Worm (Caenorhabditis elegans): ENCODE results near the gene ttr-52.
A peak's percentile ranks its signal among the peaks of the same experiment; 100 is the strongest.

The ttr-52 gene

ce11 chrIII:13434404-13434803 is 29.9 kb downstream of the ttr-52 start, which contains the start of gene F45G2.7:
Gene F45G2.7 (minus strand): TSS chrIII:13434504.
- TF ChIP-seq repo-1 (tag; optimal IDR thresholded peaks at IDR 0.05) (no peak), ceh-58 (GFP tag; IDR thresholded peaks at IDR 0.05) (no peak), F39B2.1 (GFP tag; IDR thresholded peaks at IDR 0.05) (no peak), K11D2.4 (GFP tag; IDR thresholded peaks at IDR 0.05) (no peak), nfya-1 (tag; optimal IDR thresholded peaks at IDR 0.05; ENCODE audit: borderline replicate concordance, insufficient read depth) (no peak), sea-2 (GFP tag; IDR thresholded peaks at IDR 0.05) (no peak), bed-2 (GFP tag; IDR thresholded peaks at IDR 0.05) (no peak), ztf-18 (tag; optimal IDR thresholded peaks at IDR 0.05) (no peak), xnd-1 (tag; optimal IDR thresholded peaks at IDR 0.05) (no peak)

- TF ChIP-seq nhr-27 (tag; optimal IDR thresholded peaks at IDR 0.05) (no peak), dpl-1 (GFP tag; optimal IDR thresholded peaks at IDR 0.05) (no peak), aptf-2 (GFP tag; conservative IDR thresholded peaks at IDR 0.05) (no peak), ztf-18 (tag; optimal IDR thresholded peaks at IDR 0.05) (no peak), mes-4 (tag; optimal IDR thresholded peaks at IDR 0.05) (no peak), F57A8.1 (GFP tag; optimal IDR thresholded peaks at IDR 0.05) (no peak), Y53G8AR.9 (GFP tag; conservative IDR thresholded peaks at IDR 0.05) (no peak), pha-4 (tag; optimal IDR thresholded peaks at IDR 0.05) (no peak), ceh-100 (GFP tag; IDR thresholded peaks at IDR 0.05) (no peak), sdz-38 (tag; optimal IDR thresholded peaks at IDR 0.05) (no peak), nhr-179 (tag; optimal IDR thresholded peaks at IDR 0.05) (no peak), unc-130 (GFP tag; optimal IDR thresholded peaks at IDR 0.05) (no peak), aptf-3 (GFP tag; IDR thresholded peaks at IDR 0.05) (no peak), B0019.2 (GFP tag; conservative IDR thresholded peaks at IDR 0.05) (no peak)
These were observed 31.1 kb downstream of the ttr-52 start, which contains the start of gene F45G2.8 for ce11 chrIII:13435570-13435969. Gene F45G2.8 (minus strand): TSS chrIII:13435670.

- TF ChIP-seq F37B4.10 (GFP tag; IDR thresholded peaks at IDR 0.05) (no peak), Y53G8AR.9 (GFP tag; conservative IDR thresholded peaks at IDR 0.05) (no peak), snpc-4 (GFP tag; optimal IDR thresholded peaks at IDR 0.05) (no peak), snpc-4 (tag; optimal IDR thresholded peaks at IDR 0.05) (no peak), nhr-90 (tag; optimal IDR thresholded peaks at IDR 0.05) (no peak), nhr-27 (tag; optimal IDR thresholded peaks at IDR 0.05) (no peak), ceh-100 (GFP tag; IDR thresholded peaks at IDR 0.05) (no peak), madf-3 (GFP tag; IDR thresholded peaks at IDR 0.05) (no peak), Y67H2A.10 (GFP tag; conservative IDR thresholded peaks at IDR 0.05) (no peak), hsf-1 (GFP tag; IDR thresholded peaks at IDR 0.05) (no peak), somi-1 (GFP tag; optimal IDR thresholded peaks at IDR 0.05) (no peak)
These were observed 32.3 kb downstream of the ttr-52 start, which contains the start of gene F45G2.9 for ce11 chrIII:13436843-13437242. Gene F45G2.9 (minus strand): TSS chrIII:13436943.

- TF ChIP-seq lin-35 (GFP tag; optimal IDR thresholded peaks at IDR 0.05) (peak in 1 of 3 experiments; percentile 64), lin-54 (GFP tag; optimal IDR thresholded peaks at IDR 0.05) (peak; percentile 39), lag-1 (GFP tag; IDR thresholded peaks at IDR 0.05) (no peak), hsf-1 (GFP tag; IDR thresholded peaks at IDR 0.05) (0 out of 2 replicates have a peak, but pooled peaks have one; percentile 11), tbx-9 (tag; optimal IDR thresholded peaks at IDR 0.05; ENCODE audit: borderline replicate concordance) (no peak), snpc-3.4 (tag; optimal IDR thresholded peaks at IDR 0.05) (no peak), zfh-2 (GFP tag; conservative IDR thresholded peaks at IDR 0.05) (no peak)
These were observed 34.9 kb downstream of the ttr-52 start, which contains the start of gene ciao-2B for ce11 chrIII:13439415-13439814. Gene ciao-2B (minus strand): TSS chrIII:13439544.

Measured in whole organism, young adult.